Worm (Caenorhabditis elegans): ENCODE data around the gene pho-5.

The pho-5 gene

DNA sequence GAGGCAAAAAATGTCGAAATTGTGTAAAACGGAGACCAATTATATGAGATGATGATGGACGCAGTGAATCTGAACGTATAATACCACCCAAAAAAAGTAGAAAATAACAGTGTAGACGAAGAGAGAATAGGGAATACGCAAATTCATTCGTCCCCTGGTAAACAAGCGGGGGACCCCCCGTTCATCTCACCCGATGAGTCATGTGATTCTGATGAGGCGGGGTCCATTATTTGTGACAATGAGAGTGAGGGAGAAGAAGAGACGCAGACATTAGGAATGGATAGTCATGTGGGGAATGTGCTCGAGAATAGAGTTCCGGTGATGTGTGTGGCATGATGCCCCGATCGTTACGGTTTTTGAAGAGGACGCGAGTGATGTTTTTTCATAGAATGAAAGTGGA lies 13.6 kb downstream of the pho-5 start:
- no peak for TF ChIP-seq unc-62 (GFP tag; optimal IDR thresholded peaks at IDR 0.05)

DNA sequence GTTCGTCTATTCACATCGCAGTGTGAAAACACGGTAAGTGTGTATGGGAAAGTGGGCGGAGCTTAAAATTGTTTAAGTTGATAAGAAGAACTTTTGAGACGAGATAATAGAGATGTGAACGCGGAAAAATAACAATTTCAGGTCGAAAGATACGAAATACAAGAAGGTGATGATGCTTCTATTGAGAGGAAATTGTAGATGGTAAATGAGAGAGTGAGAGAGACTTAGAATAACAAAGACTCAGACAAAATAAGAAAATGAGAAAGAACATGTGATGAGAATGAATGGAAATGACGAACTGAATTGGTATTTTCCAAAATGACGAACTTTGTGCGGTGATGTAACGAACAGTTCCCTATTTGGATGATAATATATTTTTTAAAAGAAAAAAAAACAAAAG lies 14.6 kb downstream of the pho-5 start:
- no peak for TF ChIP-seq unc-62 (GFP tag; optimal IDR thresholded peaks at IDR 0.05)

DNA sequence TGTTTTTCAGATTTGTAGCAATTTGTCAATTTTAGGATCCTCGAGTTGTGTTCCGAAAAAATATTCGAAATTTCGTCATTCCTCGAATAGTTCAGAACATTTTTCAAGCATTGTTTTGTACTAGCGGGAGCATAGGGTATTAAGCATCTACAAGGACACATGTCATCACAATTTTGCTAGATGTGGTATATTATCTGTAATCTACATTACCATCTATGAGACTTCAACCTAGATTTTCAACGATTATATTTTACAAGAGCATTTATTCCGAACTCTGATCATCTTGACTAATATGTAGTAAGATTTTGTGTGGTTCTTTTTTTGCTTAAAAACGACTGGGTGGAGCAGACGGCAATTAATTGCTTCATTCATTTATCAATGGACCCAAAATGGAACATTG lies 22.7 kb downstream of the pho-5 start:
- TF ChIP-seq unc-62 (GFP tag; optimal IDR thresholded peaks at IDR 0.05): no peak

DNA sequence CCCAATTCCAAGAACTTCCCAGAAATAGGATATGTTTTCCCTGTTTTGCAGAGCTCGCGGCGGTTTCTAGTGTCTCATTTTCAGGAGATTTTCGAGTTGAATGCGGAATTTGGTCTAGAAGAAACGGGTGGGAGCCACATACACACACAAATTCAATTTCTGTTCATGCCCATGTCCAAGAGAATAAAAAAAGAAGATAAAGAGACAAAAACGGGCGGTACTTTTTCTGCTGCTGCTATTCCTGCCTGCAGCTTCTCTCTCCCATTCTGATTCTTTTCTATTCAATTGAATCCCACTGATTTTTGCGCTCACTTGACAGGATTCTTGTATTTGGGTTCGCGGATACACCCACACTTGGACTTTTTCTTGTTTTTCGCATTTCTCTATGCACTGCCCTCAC lies 23.1 kb downstream of the pho-5 start:
- TF ChIP-seq unc-62 (GFP tag; optimal IDR thresholded peaks at IDR 0.05): no peak

DNA sequence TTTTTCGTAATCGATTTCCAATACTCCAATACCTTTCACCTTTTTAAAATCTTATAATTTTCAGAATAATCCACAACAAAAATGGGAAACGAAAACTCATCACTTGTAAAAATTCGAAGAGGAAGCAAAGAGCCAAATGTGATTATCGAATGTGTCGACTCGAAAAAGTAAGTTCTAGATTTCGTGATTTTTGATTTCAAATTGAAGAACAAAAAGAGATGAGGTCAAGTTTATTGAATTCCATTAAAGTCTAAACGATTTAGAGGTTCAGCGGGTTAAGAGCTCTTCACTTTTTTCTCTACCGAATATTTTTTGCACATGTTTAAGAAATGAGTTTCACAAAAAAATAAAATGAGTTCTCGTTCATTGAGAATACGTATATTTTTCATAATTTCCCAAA lies 26.8 kb downstream of the pho-5 start, which contains the start of gene B0361.4:
Gene B0361.4 (plus strand): TSS at position 61 of the 400 bp plus-strand sequence.
- TF ChIP-seq unc-62 (GFP tag; optimal IDR thresholded peaks at IDR 0.05): no peak

DNA sequence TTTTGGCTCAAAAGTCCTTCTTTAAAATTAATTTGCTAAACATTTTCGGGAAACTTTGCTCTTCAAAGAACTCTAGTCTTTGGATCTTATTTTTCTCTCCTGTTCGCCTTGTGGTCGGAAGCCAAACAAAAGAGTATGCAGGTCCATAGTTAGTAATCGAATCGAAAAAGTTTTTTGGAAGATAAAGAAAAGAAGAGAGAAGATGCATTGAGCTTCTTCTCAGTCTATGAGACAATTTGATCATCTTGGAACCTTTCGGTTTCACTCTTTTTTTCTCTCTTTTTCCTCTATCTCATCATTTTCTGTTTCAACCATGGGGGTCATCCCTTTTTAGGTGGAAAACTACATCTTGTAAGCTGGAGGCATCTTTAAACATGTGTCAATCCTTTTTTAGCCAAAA lies 32.0 kb downstream of the pho-5 start:
- no peak for TF ChIP-seq unc-62 (GFP tag; optimal IDR thresholded peaks at IDR 0.05)

DNA sequence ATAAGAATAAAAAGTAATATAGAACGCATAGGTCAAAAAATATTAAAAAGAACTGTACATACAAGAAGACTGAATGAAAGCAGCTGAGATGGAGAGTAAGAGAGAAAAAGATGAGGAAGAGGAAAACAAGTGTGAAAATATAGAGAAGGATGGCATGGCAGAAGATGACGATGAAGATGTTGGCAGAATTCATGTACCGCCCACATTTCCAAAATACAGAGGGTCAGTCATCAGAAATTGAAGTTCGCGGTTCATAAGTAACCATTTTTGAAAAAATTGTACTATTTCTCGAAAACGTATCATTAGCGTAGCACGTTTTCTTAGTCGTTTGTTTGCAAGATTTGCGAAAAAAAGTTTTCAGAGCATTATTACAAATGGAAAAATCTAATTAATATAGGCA lies 37.9 kb downstream of the pho-5 start, which contains the start of gene zmp-6:
Gene zmp-6 (minus strand): TSS at position 101 of the 400 bp plus-strand sequence.
- no peak for TF ChIP-seq unc-62 (GFP tag; optimal IDR thresholded peaks at IDR 0.05)

DNA sequence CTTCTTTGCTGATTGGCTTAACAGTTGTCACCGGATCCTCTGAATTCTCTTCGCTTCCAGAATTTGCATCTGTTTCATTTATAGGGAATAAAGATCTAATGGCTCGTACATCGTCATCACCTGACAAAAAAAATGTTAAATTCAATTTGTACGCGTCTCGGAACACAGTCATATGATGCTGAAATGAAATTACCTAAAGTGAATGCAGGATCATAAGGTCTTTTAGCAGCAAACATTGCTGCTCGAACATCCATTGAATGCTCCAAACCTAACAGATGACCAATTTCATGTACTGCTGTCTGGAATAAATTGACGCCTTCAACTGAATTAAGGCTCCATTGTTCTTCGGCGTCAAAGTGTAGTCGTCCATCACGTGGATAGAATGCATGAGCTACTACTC lies 39.3 kb downstream of the pho-5 start:
- no peak for TF ChIP-seq unc-62 (GFP tag; optimal IDR thresholded peaks at IDR 0.05)

DNA sequence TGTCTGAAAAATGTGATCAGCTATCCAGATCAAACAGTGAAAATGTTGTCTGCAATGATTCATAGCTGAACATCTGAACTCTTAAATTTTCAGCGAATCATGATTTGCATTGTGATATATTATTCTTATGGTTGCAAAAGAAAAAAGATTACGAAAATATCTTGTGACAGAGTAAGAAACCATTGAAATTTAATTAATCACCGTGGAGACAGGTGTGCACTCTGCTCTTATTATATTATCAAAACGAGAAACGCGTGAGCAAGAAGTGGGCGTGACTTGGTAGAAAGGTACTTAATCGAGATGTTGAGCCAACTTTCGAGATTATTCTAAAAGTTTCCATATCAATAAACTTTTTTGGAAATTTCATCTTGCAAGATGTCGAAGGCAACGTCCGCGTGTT lies 42.7 kb downstream of the pho-5 start, which contains the start of gene osm-10:
Gene osm-10 (plus strand): TSS at position 293 of the 400 bp plus-strand sequence.
- TF ChIP-seq unc-62 (GFP tag; optimal IDR thresholded peaks at IDR 0.05): no peak

DNA sequence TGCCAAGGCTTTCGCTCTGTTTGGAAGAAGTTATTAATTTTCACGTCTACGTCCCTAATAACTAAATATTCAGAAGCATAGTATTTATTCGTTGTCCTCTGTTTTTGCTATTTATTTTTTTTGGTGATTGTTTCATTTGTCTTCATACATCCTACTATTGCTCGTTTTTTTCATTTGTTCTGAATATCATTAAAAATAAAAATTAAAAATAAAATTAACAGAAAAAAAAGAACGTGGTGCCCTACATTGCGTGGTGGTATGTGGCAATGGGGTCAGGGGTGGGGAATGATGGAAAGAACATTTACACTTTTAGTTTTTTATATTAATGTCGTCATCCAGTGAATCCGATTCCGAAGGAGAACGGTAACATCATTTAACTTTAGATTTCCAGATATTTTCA lies 44.6 kb downstream of the pho-5 start, which contains the start of gene ztf-31:
Gene ztf-31 (plus strand): TSS at position 301 of the 400 bp plus-strand sequence.
- TF ChIP-seq unc-62 (GFP tag; optimal IDR thresholded peaks at IDR 0.05): no peak

DNA sequence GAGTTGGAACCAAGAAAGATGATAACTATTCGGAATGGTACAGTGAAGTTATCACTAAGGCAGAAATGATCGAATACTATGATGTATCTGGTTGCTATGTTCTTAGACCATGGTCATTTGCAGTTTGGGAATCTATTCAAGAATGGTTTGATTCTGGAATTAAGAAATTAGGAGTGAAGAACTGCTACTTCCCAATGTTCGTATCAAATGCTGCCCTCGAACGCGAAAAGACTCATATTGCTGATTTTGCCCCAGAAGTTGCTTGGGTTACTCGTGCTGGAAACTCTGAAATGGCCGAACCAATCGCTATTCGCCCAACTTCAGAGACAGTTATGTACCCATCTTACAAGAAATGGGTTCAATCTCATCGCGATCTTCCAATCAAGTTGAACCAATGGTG lies 46.3 kb downstream of the pho-5 start:
- no peak for TF ChIP-seq unc-62 (GFP tag; optimal IDR thresholded peaks at IDR 0.05)

DNA sequence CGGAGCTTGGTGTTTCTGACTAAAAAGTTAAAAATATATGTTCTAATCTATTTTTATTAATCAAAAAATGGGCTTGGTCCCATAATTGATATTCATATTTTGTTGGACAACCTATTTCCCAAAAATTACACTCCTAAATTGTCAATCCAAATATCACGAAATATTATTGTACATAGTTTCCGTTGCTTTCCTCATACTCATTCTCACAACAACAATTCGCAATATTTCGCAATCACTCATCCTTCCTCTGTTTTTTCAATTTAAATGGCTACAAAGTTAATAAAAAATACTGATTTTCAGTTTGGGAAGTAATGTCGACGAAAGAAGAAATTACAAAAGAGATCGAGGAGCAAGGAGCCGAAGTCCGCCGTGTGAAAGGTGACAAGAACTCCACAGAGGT lies 47.0 kb downstream of the pho-5 start, which contains the start of gene pars-1:
Gene pars-1 (plus strand): TSS at position 301 of the 400 bp plus-strand sequence.
- TF ChIP-seq unc-62 (GFP tag; optimal IDR thresholded peaks at IDR 0.05): no peak

DNA sequence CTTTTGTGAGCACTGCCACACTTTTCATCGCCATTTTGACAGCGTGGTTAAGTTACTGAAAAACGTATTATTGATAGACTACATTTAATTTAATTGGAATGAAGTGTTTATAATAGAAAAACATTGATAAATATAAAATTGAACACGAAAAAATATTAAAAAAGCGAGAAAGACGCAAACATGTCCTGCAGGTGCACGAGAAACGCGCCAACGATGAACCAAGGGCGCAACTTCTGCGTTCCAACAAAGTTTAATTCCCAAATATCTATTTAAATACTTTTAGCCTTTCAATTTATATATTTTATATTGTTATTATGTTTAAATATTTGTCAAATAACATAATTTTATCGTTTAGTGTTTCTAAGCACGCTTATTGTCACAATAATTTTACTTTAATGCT lies 51.5 kb downstream of the pho-5 start, which contains the start of gene ndus-8:
Gene ndus-8 (minus strand): TSS at position 55 of the 400 bp plus-strand sequence.
- no peak for TF ChIP-seq unc-62 (GFP tag; optimal IDR thresholded peaks at IDR 0.05)
